Worm (Caenorhabditis elegans): Measurements from ENCODE around the gene orc-5.

Gene orc-5

ce11 chrIV:10737011-10737553 lies 2.7 kb upstream of the orc-5 start, which contains the start of gene grl-21 (continued):
- no peak for TF ChIP-seq cebp-1 (GFP tag; IDR thresholded peaks at IDR 0.05)
- no peak for TF ChIP-seq cebp-1 (tag; optimal IDR thresholded peaks at IDR 0.05)
- no peak for TF ChIP-seq let-526 (GFP tag; IDR thresholded peaks at IDR 0.05)
- no peak for TF ChIP-seq aptf-2 (GFP tag; conservative IDR thresholded peaks at IDR 0.05)
- TF ChIP-seq Y53F4B.3 (GFP tag; IDR thresholded peaks at IDR 0.05) = no peak
- TF ChIP-seq mxl-1 (tag; optimal IDR thresholded peaks at IDR 0.05) = no peak
- TF ChIP-seq Y95B8A.8 (GFP tag; IDR thresholded peaks at IDR 0.05) = no peak
- TF ChIP-seq lir-1 (GFP tag; conservative IDR thresholded peaks at IDR 0.05) = no peak
- TF ChIP-seq sdz-38 (tag; optimal IDR thresholded peaks at IDR 0.05) = no peak
- no peak for TF ChIP-seq F39B2.1 (GFP tag; IDR thresholded peaks at IDR 0.05)
- no peak for TF ChIP-seq lag-1 (GFP tag; IDR thresholded peaks at IDR 0.05)
- TF ChIP-seq ama-1 (optimal IDR thresholded peaks at IDR 0.05) = no peak
- TF ChIP-seq ama-1 (GFP tag; optimal IDR thresholded peaks at IDR 0.05) = no peak
- no peak for TF ChIP-seq chd-7 (tag; optimal IDR thresholded peaks at IDR 0.05)
- TF ChIP-seq hmg-1.2 (GFP tag; IDR thresholded peaks at IDR 0.05) = 0 out of 2 replicates have a peak, but pooled peaks have one; percentile 11
- TF ChIP-seq ceh-27 (GFP tag; optimal IDR thresholded peaks at IDR 0.05) = no peak
- no peak for TF ChIP-seq egl-44 (GFP tag; IDR thresholded peaks at IDR 0.05)
- no peak for TF ChIP-seq unc-130 (GFP tag; optimal IDR thresholded peaks at IDR 0.05)
- no peak for TF ChIP-seq ets-4 (GFP tag; optimal IDR thresholded peaks at IDR 0.05)
- TF ChIP-seq unc-62 (GFP tag; optimal IDR thresholded peaks at IDR 0.05) = no peak
- no peak for TF ChIP-seq nhr-120 (GFP tag; IDR thresholded peaks at IDR 0.05)
- no peak for TF ChIP-seq nhr-80 (tag; optimal IDR thresholded peaks at IDR 0.05)
- no peak for TF ChIP-seq dpff-1 (tag; optimal IDR thresholded peaks at IDR 0.05)
- TF ChIP-seq him-1 (tag; optimal IDR thresholded peaks at IDR 0.05) = no peak
- TF ChIP-seq hsf-1 (GFP tag; IDR thresholded peaks at IDR 0.05) = peak; percentile 32; the same call in 1 of the 2 replicates
- no peak for TF ChIP-seq T07F8.4 (tag; optimal IDR thresholded peaks at IDR 0.05)
- TF ChIP-seq zfh-2 (GFP tag; conservative IDR thresholded peaks at IDR 0.05) = no peak
- TF ChIP-seq snpc-1.3 (tag; optimal IDR thresholded peaks at IDR 0.05; ENCODE audit: insufficient read depth) = no peak
- no peak for TF ChIP-seq rpc-1 (optimal IDR thresholded peaks at IDR 0.05)
- TF ChIP-seq rpc-1 (tag; optimal IDR thresholded peaks at IDR 0.05) = no peak
- TF ChIP-seq ccch-3 (GFP tag; optimal IDR thresholded peaks at IDR 0.05) = no peak
- TF ChIP-seq ztf-25 (GFP tag; IDR thresholded peaks at IDR 0.05) = no peak
- no peak for TF ChIP-seq dox-1 (GFP tag; IDR thresholded peaks at IDR 0.05)
- no peak for TF ChIP-seq nfya-2 (GFP tag; IDR thresholded peaks at IDR 0.05)
- TF ChIP-seq let-607 (tag; optimal IDR thresholded peaks at IDR 0.05) = no peak
- TF ChIP-seq lin-35 (GFP tag; optimal IDR thresholded peaks at IDR 0.05) = no peak
- TF ChIP-seq F22D6.2 (tag; optimal IDR thresholded peaks at IDR 0.05) = no peak
- no peak for TF ChIP-seq F57C9.4 (tag; optimal IDR thresholded peaks at IDR 0.05)
- TF ChIP-seq B0035.1 (tag; optimal IDR thresholded peaks at IDR 0.05) = no peak
- TF ChIP-seq D2030.7 (GFP tag; IDR thresholded peaks at IDR 0.05) = no peak
- TF ChIP-seq F33H1.4 (GFP tag; IDR thresholded peaks at IDR 0.05) = no peak
- TF ChIP-seq ZK185.1 (tag; optimal IDR thresholded peaks at IDR 0.05; ENCODE audit: poor library complexity, severe bottlenecking) = no peak
- TF ChIP-seq snpc-1.1 (tag; optimal IDR thresholded peaks at IDR 0.05; ENCODE audit: insufficient read depth) = no peak
- no peak for TF ChIP-seq pha-4 (tag; optimal IDR thresholded peaks at IDR 0.05)
- TF ChIP-seq lin-26 (GFP tag; IDR thresholded peaks at IDR 0.05) = peak; percentile 50; the same call in 1 of the 2 replicates
- TF ChIP-seq rcor-1 (GFP tag; IDR thresholded peaks at IDR 0.05) = no peak
- TF ChIP-seq hmg-20 (GFP tag; IDR thresholded peaks at IDR 0.05) = no peak
- TF ChIP-seq F52B5.7 (tag; optimal IDR thresholded peaks at IDR 0.05) = no peak
- TF ChIP-seq K11D2.4 (GFP tag; IDR thresholded peaks at IDR 0.05) = no peak
- no peak for TF ChIP-seq B0261.1 (tag; optimal IDR thresholded peaks at IDR 0.05)

Data from whole organism, young adult.